Worm (Caenorhabditis elegans) whole organism, L3 larva: Measurements from ENCODE around the gene gcy-33.

ENCODE experiments used
- ZK546.5 ChIP-seq: sonication (generic microtip); optimal IDR thresholded peaks from 2 replicates; lab custom pipeline; 2017; ENCODE audit warnings: missing biosample characterization, missing genetic modification characterization
- ama-1 ChIP-seq: fragments of 150-350 bp; optimal IDR thresholded peaks from 2 replicates; lab custom pipeline; 2018
- ceh-82 ChIP-seq: fragments of 150-350 bp; optimal IDR thresholded peaks from 2 replicates; lab custom pipeline; 2014; ENCODE audit warnings: missing biosample characterization, missing genetic modification characterization
- elt-1 ChIP-seq: fragments of 150-350 bp; optimal IDR thresholded peaks from 2 replicates; lab custom pipeline; 2014; ENCODE audit warnings: missing biosample characterization, missing genetic modification characterization
- nhr-12 ChIP-seq: fragments of 150-350 bp; optimal IDR thresholded peaks from 2 replicates; lab custom pipeline; 2014; ENCODE audit warnings: missing biosample characterization, missing genetic modification characterization
- nhr-237 ChIP-seq: fragments of 150-350 bp; optimal IDR thresholded peaks from 2 replicates; lab custom pipeline; 2014; ENCODE audit warnings: missing biosample characterization, missing genetic modification characterization
- nhr-67 ChIP-seq: fragments of 150-350 bp; optimal IDR thresholded peaks from 2 replicates; lab custom pipeline; 2014; ENCODE audit warnings: missing biosample characterization, missing genetic modification characterization
- nhr-76 ChIP-seq: fragments of 150-350 bp; sonication (generic microtip); optimal IDR thresholded peaks from 5 replicates; lab custom pipeline; 2014; ENCODE audit warnings: missing biosample characterization, missing genetic modification characterization
- pqm-1 ChIP-seq: fragments of 150-350 bp; optimal IDR thresholded peaks from 2 replicates; lab custom pipeline; 2017; ENCODE audit warnings: missing biosample characterization, missing genetic modification characterization, inconsistent platforms
- unc-39 ChIP-seq: sonication (generic microtip); optimal IDR thresholded peaks from 4 replicates; lab custom pipeline; 2017; ENCODE audit warnings: missing biosample characterization, missing genetic modification characterization
- zag-1 ChIP-seq: fragments of 150-350 bp; optimal IDR thresholded peaks from 2 replicates; lab custom pipeline; 2014; ENCODE audit warnings: missing biosample characterization, missing genetic modification characterization

DNA sequence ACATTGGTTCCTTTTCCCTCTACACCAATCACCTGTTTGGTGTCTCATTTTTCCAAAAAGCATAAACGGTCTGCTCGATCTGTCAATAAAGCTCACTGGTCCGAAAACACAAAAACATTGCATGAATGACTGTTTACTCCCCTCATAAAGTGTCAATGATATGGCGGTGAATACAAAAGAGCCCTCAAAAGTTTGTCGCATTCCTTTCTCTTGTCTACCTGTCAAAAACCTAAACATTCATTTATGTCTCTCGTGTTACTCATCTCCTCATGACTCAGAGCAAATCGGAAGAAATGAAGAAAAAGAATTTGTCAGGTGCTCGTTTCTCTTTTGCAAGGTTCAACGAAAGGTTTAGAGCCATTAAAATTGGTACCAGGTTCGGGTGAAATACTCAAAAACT lies 50.4 kb downstream of the gcy-33 start:
- TF ChIP-seq nhr-12 (tag; lab: Kevin White, UChicago) (no peak), unc-39 (tag; lab: Kevin White, UChicago) (no peak), ceh-82 (tag; lab: Kevin White, UChicago) (no peak), nhr-237 (tag; lab: Kevin White, UChicago) (no peak), elt-1 (tag; lab: Kevin White, UChicago) (no peak), nhr-76 (tag; lab: Kevin White, UChicago) (no peak), pqm-1 (tag; lab: Kevin White, UChicago) (no peak), ZK546.5 (no peak), ama-1 (no peak), nhr-67 (tag; lab: Kevin White, UChicago) (no peak), zag-1 (no peak)
